Worm (Caenorhabditis elegans) whole organism, mixed stage, embryonic: ENCODE data around the gene cal-2.

Experiments used
- ceh-83 ChIP-seq: fragments of 200-800 bp; sonication (Bioruptor generic); optimal IDR thresholded peaks from 2 replicates; lab custom pipeline; 2018; ENCODE audit warnings: mild to moderate bottlenecking, missing genetic modification characterization, missing compliant biosample characterization
- lin-32 ChIP-seq: fragments of 200-800 bp; sonication (Bioruptor generic); optimal IDR thresholded peaks from 2 replicates; lab custom pipeline; 2018; ENCODE audit warnings: mild to moderate bottlenecking, missing genetic modification characterization, missing compliant biosample characterization
- nhr-76 ChIP-seq: sonication (generic microtip); optimal IDR thresholded peaks from 2 replicates; lab custom pipeline; 2017; ENCODE audit warnings: missing biosample characterization, missing genetic modification characterization
- sem-2 ChIP-seq: fragments of 200-800 bp; sonication (Bioruptor generic); optimal IDR thresholded peaks from 2 replicates; lab custom pipeline; 2018; ENCODE audit warnings: mild to moderate bottlenecking, missing genetic modification characterization, missing compliant biosample characterization
- snpc-4 ChIP-seq: fragments of 150-350 bp; optimal IDR thresholded peaks from 2 replicates; lab custom pipeline; 2014; ENCODE audit warnings: missing biosample characterization, missing genetic modification characterization
- unc-62 ChIP-seq: fragments of 150-350 bp; optimal IDR thresholded peaks from 2 replicates; lab custom pipeline; 2014; ENCODE audit warnings: missing biosample characterization, missing genetic modification reagents, missing genetic modification characterization

DNA sequence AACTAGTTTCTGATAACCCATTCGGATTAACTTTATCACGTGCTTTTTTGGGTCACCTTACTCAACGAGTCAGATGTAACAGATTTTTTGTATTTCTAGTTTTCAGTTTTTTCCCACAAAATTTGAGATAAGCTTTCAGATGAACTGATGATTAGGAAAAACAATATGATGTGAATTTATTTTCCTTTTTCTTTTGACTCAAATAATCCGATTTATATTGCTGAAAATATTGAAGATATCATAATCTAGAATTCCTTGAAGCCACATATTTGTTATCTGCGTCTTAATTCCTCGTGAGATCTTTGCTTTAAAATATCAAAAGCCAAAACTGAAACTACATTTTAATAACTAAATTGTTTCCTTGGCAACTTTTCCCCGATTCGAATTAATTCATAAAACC is 43.9 kb upstream of the cal-2 start:
- TF ChIP-seq sem-2 (GFP tag; lab: Kevin White, UChicago) (no peak), unc-62 (GFP tag; lab: Kevin White, UChicago) (no peak), snpc-4 (tag; lab: Kevin White, UChicago) (no peak), lin-32 (no peak), ceh-83 (GFP tag; lab: Kevin White, UChicago) (no peak), nhr-76 (no peak)
